Worm (Caenorhabditis elegans) whole organism, young adult: ENCODE data around the gene F47B8.18.

ENCODE experiments used
- C17E4.6 ChIP-seq: fragments of 200-800 bp; sonication (Bioruptor generic); IDR thresholded peaks from 2 replicates; pipeline ENCODE4 v1.3.6; 2022; ENCODE audit warnings: missing genetic modification reagents, missing genetic modification characterization, missing compliant biosample characterization
- D2030.7 ChIP-seq: fragments of 200-800 bp; sonication (Bioruptor generic); IDR thresholded peaks from 2 replicates; pipeline ENCODE4 v1.3.6; 2022; ENCODE audit warnings: missing genetic modification reagents, missing genetic modification characterization, missing compliant biosample characterization
- F37B4.10 ChIP-seq: fragments of 200-800 bp; sonication (Bioruptor generic); IDR thresholded peaks from 2 replicates; pipeline ENCODE4 v1.3.6; 2022; ENCODE audit warnings: missing genetic modification characterization, missing compliant biosample characterization
- F57A8.1 ChIP-seq: fragments of 200-800 bp; sonication (Bioruptor generic); optimal IDR thresholded peaks from 2 replicates; lab custom pipeline; 2018; ENCODE audit warnings: mild to moderate bottlenecking, missing genetic modification characterization, moderate library complexity, missing compliant biosample characterization
- K12H6.12 ChIP-seq: fragments of 200-800 bp; sonication (Bioruptor generic); optimal IDR thresholded peaks from 2 replicates; lab custom pipeline; 2018; ENCODE audit warnings: mild to moderate bottlenecking, missing genetic modification characterization, missing compliant biosample characterization
- ZK185.1 ChIP-seq: sonication (generic microtip); optimal IDR thresholded peaks from 2 replicates; lab custom pipeline; 2016; ENCODE audit warnings: mild to moderate bottlenecking, missing genetic modification characterization, missing compliant biosample characterization; ENCODE audit not compliant: poor library complexity, severe bottlenecking
- akir-1 ChIP-seq: fragments of 200-800 bp; sonication (Bioruptor generic); optimal IDR thresholded peaks from 2 replicates; lab custom pipeline; 2018; ENCODE audit warnings: mild to moderate bottlenecking, missing genetic modification characterization, moderate library complexity, missing compliant biosample characterization
- bed-1 ChIP-seq: fragments of 200-800 bp; sonication (Bioruptor generic); IDR thresholded peaks from 2 replicates; pipeline ENCODE4 v1.3.6; 2022; ENCODE audit warnings: missing genetic modification reagents, missing genetic modification characterization, missing compliant biosample characterization
- cebp-1 ChIP-seq, 2 experiments: fragments of 200-800 bp in 1 of 2; sonication (Bioruptor generic) in 1 of 2; sonication (generic microtip) in 1 of 2; IDR thresholded peaks in 1 of 2; optimal IDR thresholded peaks in 1 of 2; 2 replicates each; pipeline versions ENCODE4 v1.3.6 to Lab custom; 2017 to 2022; ENCODE audit warnings: missing compliant biosample characterization in 2 of 2, missing genetic modification characterization in 2 of 2, mild to moderate bottlenecking in 1 of 2, missing genetic modification reagents in 1 of 2, moderate library complexity in 1 of 2
- ceh-91 ChIP-seq: fragments of 200-800 bp; sonication (Bioruptor generic); IDR thresholded peaks from 2 replicates; pipeline ENCODE4 v1.3.6; 2022; ENCODE audit warnings: missing genetic modification reagents, missing genetic modification characterization, missing compliant biosample characterization
- dpff-1 ChIP-seq: sonication (generic microtip); optimal IDR thresholded peaks from 2 replicates; lab custom pipeline; 2017; ENCODE audit warnings: mild to moderate bottlenecking, missing genetic modification characterization, missing compliant biosample characterization
- dpl-1 ChIP-seq: fragments of 150-350 bp; optimal IDR thresholded peaks from 2 replicates; lab custom pipeline; 2014; ENCODE audit warnings: missing biosample characterization, missing genetic modification reagents, missing genetic modification characterization
- efl-1 ChIP-seq: fragments of 150-350 bp; optimal IDR thresholded peaks from 2 replicates; lab custom pipeline; 2014; ENCODE audit warnings: missing biosample characterization, missing genetic modification reagents, missing genetic modification characterization
- egl-18 ChIP-seq: fragments of 200-800 bp; sonication (Bioruptor generic); IDR thresholded peaks from 2 replicates; pipeline ENCODE4 v1.3.6; 2022; ENCODE audit warnings: missing genetic modification reagents, missing genetic modification characterization, missing compliant biosample characterization
- fkh-3 ChIP-seq: sonication (generic microtip); optimal IDR thresholded peaks from 2 replicates; lab custom pipeline; 2016; ENCODE audit warnings: mild to moderate bottlenecking, missing genetic modification characterization, missing compliant biosample characterization
- lag-1 ChIP-seq: fragments of 200-800 bp; sonication (Bioruptor generic); IDR thresholded peaks from 2 replicates; pipeline ENCODE4 v1.3.6; 2022; ENCODE audit warnings: missing genetic modification reagents, missing genetic modification characterization, missing compliant biosample characterization
- lin-26 ChIP-seq: fragments of 200-800 bp; sonication (Bioruptor generic); IDR thresholded peaks from 2 replicates; pipeline ENCODE4 v1.3.6; 2022; ENCODE audit warnings: missing genetic modification reagents, missing genetic modification characterization, missing compliant biosample characterization
- lir-1 ChIP-seq: fragments of 200-800 bp; sonication (Bioruptor generic); conservative IDR thresholded peaks from 2 replicates; pipeline ENCODE4 v1.3.6; 2022; ENCODE audit warnings: missing genetic modification reagents, missing genetic modification characterization, missing compliant biosample characterization
- lsy-27 ChIP-seq: sonication (generic microtip); optimal IDR thresholded peaks from 2 replicates; lab custom pipeline; 2017; ENCODE audit warnings: missing genetic modification characterization, mild to moderate bottlenecking, missing compliant biosample characterization, antibody characterized with exemption, missing genotype, borderline replicate concordance; ENCODE audit not compliant: insufficient read depth
- madf-6 ChIP-seq: fragments of 200-800 bp; sonication (Bioruptor generic); IDR thresholded peaks from 2 replicates; pipeline ENCODE4 v1.3.6; 2022; ENCODE audit warnings: missing genetic modification reagents, missing genetic modification characterization, missing compliant biosample characterization
- madf-8 ChIP-seq: fragments of 200-800 bp; sonication (Bioruptor generic); conservative IDR thresholded peaks from 2 replicates; pipeline ENCODE4 v1.3.6; 2022; ENCODE audit warnings: missing genetic modification reagents, missing genetic modification characterization, missing compliant biosample characterization
- nfyb-1 ChIP-seq: fragments of 200-800 bp; sonication (Bioruptor generic); IDR thresholded peaks from 2 replicates; pipeline ENCODE4 v1.3.6; 2022; ENCODE audit warnings: missing genetic modification reagents, missing genetic modification characterization, missing compliant biosample characterization
- nhr-179 ChIP-seq: sonication (generic microtip); optimal IDR thresholded peaks from 2 replicates; lab custom pipeline; 2016; ENCODE audit warnings: mild to moderate bottlenecking, missing genetic modification characterization, missing compliant biosample characterization
- nhr-27 ChIP-seq: fragments of 200-800 bp; sonication (Bioruptor generic); optimal IDR thresholded peaks from 2 replicates; lab custom pipeline; 2018; ENCODE audit warnings: mild to moderate bottlenecking, missing genetic modification characterization, moderate library complexity, missing compliant biosample characterization
- pha-4 ChIP-seq: fragments of 150-350 bp; sonication (generic microtip); optimal IDR thresholded peaks from 2 replicates; lab custom pipeline; 2014; ENCODE audit warnings: missing biosample characterization, missing genetic modification reagents, missing genetic modification characterization
- rpc-1 ChIP-seq, 2 experiments: fragments of 150-350 bp in 1 of 2; sonication (generic microtip) in 1 of 2; optimal IDR thresholded peaks; 2 replicates each; lab custom pipeline; 2014 to 2018; ENCODE audit warnings: missing biosample characterization in 1 of 2, missing genetic modification characterization in 1 of 2, missing genetic modification reagents in 1 of 2, missing genotype in 1 of 2
- snpc-1.1 ChIP-seq: sonication (generic microtip); optimal IDR thresholded peaks from 2 replicates; lab custom pipeline; 2017; ENCODE audit warnings: missing genetic modification characterization, mild to moderate bottlenecking, missing compliant biosample characterization, antibody characterized with exemption, moderate library complexity, missing genotype, missing genetic modification reagents; ENCODE audit not compliant: insufficient read depth
- somi-1 ChIP-seq: fragments of 200-800 bp; sonication (Bioruptor generic); optimal IDR thresholded peaks from 2 replicates; lab custom pipeline; 2018; ENCODE audit warnings: mild to moderate bottlenecking, missing genetic modification characterization, missing compliant biosample characterization
- sptf-2 ChIP-seq: fragments of 200-800 bp; sonication (Bioruptor generic); optimal IDR thresholded peaks from 2 replicates; lab custom pipeline; 2018; ENCODE audit warnings: mild to moderate bottlenecking, missing genetic modification characterization, missing compliant biosample characterization
- tbx-9 ChIP-seq: sonication (generic microtip); optimal IDR thresholded peaks from 2 replicates; lab custom pipeline; 2016; ENCODE audit warnings: borderline replicate concordance, missing genetic modification characterization, inconsistent platforms, missing compliant biosample characterization
- unc-62 ChIP-seq: fragments of 150-350 bp; optimal IDR thresholded peaks from 2 replicates; lab custom pipeline; 2014; ENCODE audit warnings: missing biosample characterization, missing genetic modification reagents, missing genetic modification characterization
- ztf-22 ChIP-seq: fragments of 200-800 bp; sonication (Bioruptor generic); optimal IDR thresholded peaks from 2 replicates; lab custom pipeline; 2018; ENCODE audit warnings: mild to moderate bottlenecking, missing genetic modification characterization, moderate library complexity, missing compliant biosample characterization

The F47B8.18 gene

ce11 chrV:14289363-14289762 is 35.9 kb downstream of the F47B8.18 start, which contains the start of gene F14D7.1:
TSS of gene F14D7.1 (minus strand) at chrV:14289463.
- TF ChIP-seq sptf-2 (GFP tag; lab: Kevin White, UChicago): no peak
- TF ChIP-seq K12H6.12 (tag; lab: Kevin White, UChicago): no peak
- TF ChIP-seq ceh-91 (GFP tag; lab: Robert Waterston, UW): no peak
- TF ChIP-seq akir-1: no peak
- TF ChIP-seq snpc-1.1 (tag; lab: Kevin White, UChicago): no peak
- no peak for TF ChIP-seq C17E4.6 (GFP tag; lab: Robert Waterston, UW)
- TF ChIP-seq fkh-3 (tag; lab: Kevin White, UChicago): no peak
- no peak for TF ChIP-seq nhr-179 (tag; lab: Kevin White, UChicago)
- no peak for TF ChIP-seq nhr-27 (tag; lab: Kevin White, UChicago)
- no peak for TF ChIP-seq bed-1 (GFP tag; lab: Robert Waterston, UW)
- TF ChIP-seq madf-8 (GFP tag; lab: Robert Waterston, UW): no peak
- no peak for TF ChIP-seq tbx-9 (tag; lab: Kevin White, UChicago)
- no peak for TF ChIP-seq cebp-1 (GFP tag; IDR thresholded peaks at IDR 0.05; lab: Robert Waterston, UW)
- TF ChIP-seq cebp-1 (tag; optimal IDR thresholded peaks at IDR 0.05; lab: Kevin White, UChicago): no peak

ce11 chrV:14285803-14286202 is 39.5 kb downstream of the F47B8.18 start, which contains the start of gene F40G12.11:
TSS of gene F40G12.11 (plus strand) at chrV:14286171.
- TF ChIP-seq rpc-1 (optimal IDR thresholded peaks at IDR 0.05; lab: Kevin White, UChicago) (no peak), rpc-1 (tag; optimal IDR thresholded peaks at IDR 0.05; lab: Kevin White, UChicago) (no peak), ZK185.1 (tag; lab: Kevin White, UChicago) (no peak), madf-6 (GFP tag; lab: Robert Waterston, UW) (peak; percentile 52; the same call in 1 of the 2 replicates), somi-1 (GFP tag; lab: Kevin White, UChicago) (no peak), madf-8 (GFP tag; lab: Robert Waterston, UW) (0 out of 2 replicates have a peak, but pooled peaks have one; percentile 18), nfyb-1 (no peak), egl-18 (GFP tag; lab: Robert Waterston, UW) (no peak), pha-4 (tag; lab: Kevin White, UChicago) (no peak), dpl-1 (GFP tag; lab: Kevin White, UChicago) (peak; percentile 34), ztf-22 (GFP tag; lab: Kevin White, UChicago) (no peak), lin-26 (no peak), D2030.7 (GFP tag; lab: Robert Waterston, UW) (no peak), efl-1 (GFP tag; lab: Kevin White, UChicago) (peak; percentile 78), dpff-1 (tag; lab: Kevin White, UChicago) (no peak)

ce11 chrV:14283241-14283640 is 42.0 kb downstream of the F47B8.18 start, which contains the start of gene F40G12.10:
TSS of gene F40G12.10 (plus strand) at chrV:14283541.
- TF ChIP-seq cebp-1 (GFP tag; IDR thresholded peaks at IDR 0.05; lab: Robert Waterston, UW) (no peak), cebp-1 (tag; optimal IDR thresholded peaks at IDR 0.05; lab: Kevin White, UChicago) (no peak), lag-1 (no peak), lin-26 (no peak), nhr-179 (tag; lab: Kevin White, UChicago) (no peak), F37B4.10 (GFP tag; lab: Robert Waterston, UW) (no peak), lir-1 (GFP tag; lab: Robert Waterston, UW) (no peak), lsy-27 (tag; lab: Kevin White, UChicago) (no peak), unc-62 (GFP tag; lab: Kevin White, UChicago) (no peak), F57A8.1 (GFP tag; lab: Kevin White, UChicago) (no peak)
